Worm (Caenorhabditis elegans) whole organism, L1 larva: Measurements from ENCODE around the gene nyn-3.

Experiments
- C04F5.9 ChIP-seq: sonication (generic microtip); optimal IDR thresholded peaks from 2 replicates; lab custom pipeline; 2016; ENCODE audit warnings: missing genetic modification characterization, missing compliant biosample characterization
- C16A3.4 ChIP-seq: fragments of 150-350 bp; optimal IDR thresholded peaks from 2 replicates; lab custom pipeline; 2014; ENCODE audit warnings: missing biosample characterization, missing genetic modification characterization
- C34B4.2 ChIP-seq: sonication (generic microtip); optimal IDR thresholded peaks from 2 replicates; lab custom pipeline; 2017; ENCODE audit warnings: mild to moderate bottlenecking, missing genetic modification characterization, missing compliant biosample characterization
- Y116A8C.19 ChIP-seq: sonication (generic microtip); optimal IDR thresholded peaks from 2 replicates; lab custom pipeline; 2016; ENCODE audit warnings: missing compliant biosample characterization, missing genetic modification characterization, borderline replicate concordance
- aha-1 ChIP-seq: fragments of 150-350 bp; optimal IDR thresholded peaks from 2 replicates; lab custom pipeline; 2014; ENCODE audit warnings: missing biosample characterization, missing genetic modification characterization
- ama-1 ChIP-seq: fragments of 150-350 bp; optimal IDR thresholded peaks from 2 replicates; lab custom pipeline; 2014
- blmp-1 ChIP-seq: fragments of 150-350 bp; optimal IDR thresholded peaks from 2 replicates; lab custom pipeline; 2014; ENCODE audit warnings: missing biosample characterization, missing genetic modification characterization
- ceh-63 ChIP-seq: fragments of 200-800 bp; sonication (Bioruptor generic); optimal IDR thresholded peaks from 2 replicates; lab custom pipeline; 2018; ENCODE audit warnings: mild to moderate bottlenecking, missing genetic modification characterization, missing compliant biosample characterization
- ceh-88 ChIP-seq: fragments of 200-800 bp; sonication (Bioruptor generic); IDR thresholded peaks from 2 replicates; pipeline ENCODE4 v1.3.6; 2022; ENCODE audit warnings: missing genetic modification characterization, missing compliant biosample characterization
- ceh-90 ChIP-seq: sonication (generic microtip); optimal IDR thresholded peaks from 2 replicates; lab custom pipeline; 2016; ENCODE audit warnings: missing genetic modification characterization, missing compliant biosample characterization
- ces-1 ChIP-seq: fragments of 150-350 bp; optimal IDR thresholded peaks from 2 replicates; lab custom pipeline; 2014; ENCODE audit warnings: missing biosample characterization, missing genetic modification reagents, missing genetic modification characterization
- dpl-1 ChIP-seq, 3 experiments: fragments of 150-350 bp in 2 of 3; sonication (generic microtip) in 1 of 3; optimal IDR thresholded peaks; 2 replicates each; lab custom pipeline; 2014 to 2017; ENCODE audit warnings: missing biosample characterization in 3 of 3, missing genetic modification characterization in 3 of 3, missing genetic modification reagents in 3 of 3
- dsc-1 ChIP-seq: sonication (generic microtip); optimal IDR thresholded peaks from 2 replicates; lab custom pipeline; 2016; ENCODE audit warnings: mild to moderate bottlenecking, missing genetic modification characterization, missing compliant biosample characterization
- efl-1 ChIP-seq, 4 experiments: fragments of 150-350 bp; optimal IDR thresholded peaks in 3 of 4; peaks in 1 of 4; 1 replicate in 1 of 4; 2 replicates in 3 of 4; lab custom pipeline; 2014; ENCODE audit warnings: missing biosample characterization in 2 of 4, missing genetic modification characterization in 2 of 4, missing genetic modification reagents in 2 of 4
- egl-13 ChIP-seq: sonication (generic microtip); optimal IDR thresholded peaks from 2 replicates; lab custom pipeline; 2016; ENCODE audit warnings: missing genotype, missing genetic modification reagents, missing genetic modification characterization, missing compliant biosample characterization
- elt-2 ChIP-seq: sonication (generic microtip); optimal IDR thresholded peaks from 2 replicates; lab custom pipeline; 2016; ENCODE audit warnings: missing genetic modification characterization, mild to moderate bottlenecking, inconsistent platforms, missing compliant biosample characterization, missing genetic modification reagents
- ets-5 ChIP-seq: fragments of 200-800 bp; sonication (Bioruptor generic); IDR thresholded peaks from 2 replicates; pipeline ENCODE4 v1.3.6; 2022; ENCODE audit warnings: missing genetic modification characterization, missing compliant biosample characterization
- fkh-10 ChIP-seq: sonication (generic microtip); optimal IDR thresholded peaks from 2 replicates; lab custom pipeline; 2017; ENCODE audit warnings: missing biosample characterization, missing genetic modification reagents, missing genetic modification characterization
- fkh-4 ChIP-seq: sonication (generic microtip); optimal IDR thresholded peaks from 2 replicates; lab custom pipeline; 2016; ENCODE audit warnings: missing compliant biosample characterization, missing genetic modification characterization, borderline replicate concordance
- grh-1 ChIP-seq: fragments of 200-800 bp; sonication (Bioruptor generic); IDR thresholded peaks from 2 replicates; pipeline ENCODE4 v1.3.6; 2022; ENCODE audit warnings: missing genetic modification reagents, missing genetic modification characterization, missing compliant biosample characterization
- irx-1 ChIP-seq: sonication (generic microtip); optimal IDR thresholded peaks from 2 replicates; lab custom pipeline; 2016; ENCODE audit warnings: missing genetic modification characterization, missing compliant biosample characterization
- jun-1 ChIP-seq: fragments of 150-350 bp; optimal IDR thresholded peaks from 2 replicates; lab custom pipeline; 2014; ENCODE audit warnings: missing biosample characterization, missing genetic modification reagents, missing genetic modification characterization
- lin-39 ChIP-seq: fragments of 150-350 bp; optimal IDR thresholded peaks from 2 replicates; lab custom pipeline; 2014; ENCODE audit warnings: missing biosample characterization, missing genetic modification reagents, missing genetic modification characterization
- lir-3 ChIP-seq: sonication (generic microtip); optimal IDR thresholded peaks from 2 replicates; lab custom pipeline; 2016; ENCODE audit warnings: mild to moderate bottlenecking, missing genetic modification characterization, moderate library complexity, missing compliant biosample characterization; ENCODE audit not compliant: poor library complexity
- mab-9 ChIP-seq: fragments of 200-800 bp; sonication (Bioruptor generic); IDR thresholded peaks from 2 replicates; pipeline ENCODE4 v1.3.6; 2022; ENCODE audit warnings: missing genetic modification reagents, missing genetic modification characterization, missing compliant biosample characterization
- mdl-1 ChIP-seq, 2 experiments: fragments of 150-350 bp; optimal IDR thresholded peaks; 2 replicates each; lab custom pipeline; 2014 to 2017; ENCODE audit warnings: missing biosample characterization in 2 of 2, missing genetic modification characterization in 2 of 2, inconsistent platforms in 1 of 2
- mep-1 ChIP-seq: fragments of 150-350 bp; optimal IDR thresholded peaks from 2 replicates; lab custom pipeline; 2014; ENCODE audit warnings: missing biosample characterization, missing genetic modification characterization
- nhr-12 ChIP-seq: sonication (generic microtip); optimal IDR thresholded peaks from 2 replicates; lab custom pipeline; 2017; ENCODE audit warnings: missing biosample characterization, missing genetic modification characterization
- nhr-19 ChIP-seq: fragments of 200-800 bp; sonication (Bioruptor generic); conservative IDR thresholded peaks from 2 replicates; pipeline ENCODE4 v1.3.6; 2022; ENCODE audit warnings: missing genetic modification characterization, missing compliant biosample characterization
- nhr-20 ChIP-seq: sonication (generic microtip); optimal IDR thresholded peaks from 2 replicates; lab custom pipeline; 2016; ENCODE audit warnings: mild to moderate bottlenecking, missing genetic modification characterization, missing compliant biosample characterization
- nhr-28 ChIP-seq: fragments of 150-350 bp; optimal IDR thresholded peaks from 2 replicates; lab custom pipeline; 2014; ENCODE audit warnings: missing biosample characterization, missing genetic modification characterization
- nhr-71 ChIP-seq: sonication (generic microtip); optimal IDR thresholded peaks from 2 replicates; lab custom pipeline; 2016; ENCODE audit warnings: mild to moderate bottlenecking, missing genetic modification characterization, moderate library complexity, missing compliant biosample characterization
- nhr-76 ChIP-seq: sonication (generic microtip); optimal IDR thresholded peaks from 2 replicates; lab custom pipeline; 2017; ENCODE audit warnings: missing biosample characterization, missing genetic modification characterization
- nhr-84 ChIP-seq: sonication (generic microtip); optimal IDR thresholded peaks from 2 replicates; lab custom pipeline; 2017; ENCODE audit warnings: missing biosample characterization, missing genetic modification characterization
- nhr-85 ChIP-seq: sonication (generic microtip); peaks from one replicate; lab custom pipeline; 2016; ENCODE audit warnings: missing genetic modification characterization, inconsistent platforms, missing compliant biosample characterization
- nhr-90 ChIP-seq: sonication (generic microtip); optimal IDR thresholded peaks from 2 replicates; lab custom pipeline; 2016; ENCODE audit warnings: mild to moderate bottlenecking, missing genetic modification characterization, missing compliant biosample characterization; ENCODE audit not compliant: poor library complexity
- pag-3 ChIP-seq: sonication (generic microtip); optimal IDR thresholded peaks from 2 replicates; lab custom pipeline; 2017; ENCODE audit warnings: missing genetic modification characterization, mild to moderate bottlenecking, missing compliant biosample characterization, antibody characterized with exemption, borderline replicate concordance; ENCODE audit not compliant: insufficient read depth
- pax-3 ChIP-seq: fragments of 200-800 bp; sonication (Bioruptor generic); optimal IDR thresholded peaks from 2 replicates; lab custom pipeline; 2018; ENCODE audit warnings: mild to moderate bottlenecking, missing genetic modification characterization, moderate library complexity, missing compliant biosample characterization
- pqm-1 ChIP-seq: sonication (generic microtip); optimal IDR thresholded peaks from 3 replicates; lab custom pipeline; 2017; ENCODE audit warnings: missing biosample characterization, missing genetic modification characterization
- rnt-1 ChIP-seq: sonication (generic microtip); optimal IDR thresholded peaks from 2 replicates; lab custom pipeline; 2016; ENCODE audit warnings: mild to moderate bottlenecking, missing genetic modification characterization, moderate library complexity, missing compliant biosample characterization
- skn-1 ChIP-seq: fragments of 150-350 bp; optimal IDR thresholded peaks from 2 replicates; lab custom pipeline; 2014; ENCODE audit warnings: missing biosample characterization, missing genetic modification characterization
- snpc-4 ChIP-seq: fragments of 150-350 bp; optimal IDR thresholded peaks from 2 replicates; lab custom pipeline; 2014; ENCODE audit warnings: missing biosample characterization, missing genetic modification characterization
- sox-4 ChIP-seq: sonication (generic microtip); optimal IDR thresholded peaks from 2 replicates; lab custom pipeline; 2016; ENCODE audit warnings: missing genetic modification characterization, missing compliant biosample characterization
- sptf-1 ChIP-seq: fragments of 150-350 bp; optimal IDR thresholded peaks from 2 replicates; lab custom pipeline; 2014; ENCODE audit warnings: missing biosample characterization, missing genetic modification characterization
- unc-130 ChIP-seq: fragments of 150-350 bp; optimal IDR thresholded peaks from 2 replicates; lab custom pipeline; 2017; ENCODE audit warnings: missing biosample characterization, missing genetic modification characterization, inconsistent platforms
- unc-30 ChIP-seq: sonication (generic microtip); optimal IDR thresholded peaks from 2 replicates; lab custom pipeline; 2017; ENCODE audit warnings: missing biosample characterization, missing genetic modification characterization
- unc-62 ChIP-seq: fragments of 150-350 bp; optimal IDR thresholded peaks from 2 replicates; lab custom pipeline; 2014; ENCODE audit warnings: missing biosample characterization, missing genetic modification reagents, missing genetic modification characterization
- unc-86 ChIP-seq: sonication (generic microtip); optimal IDR thresholded peaks from 2 replicates; lab custom pipeline; 2016; ENCODE audit warnings: missing genetic modification characterization, missing compliant biosample characterization
- unc-98 ChIP-seq: fragments of 200-800 bp; sonication (Bioruptor generic); IDR thresholded peaks from 2 replicates; pipeline ENCODE4 v1.3.6; 2022; ENCODE audit warnings: missing genetic modification characterization, missing compliant biosample characterization
- vab-15 ChIP-seq: sonication (generic microtip); optimal IDR thresholded peaks from 2 replicates; lab custom pipeline; 2017; ENCODE audit warnings: missing genotype, mild to moderate bottlenecking, missing genetic modification characterization, missing compliant biosample characterization
- xbp-1 ChIP-seq: sonication (generic microtip); optimal IDR thresholded peaks from 2 replicates; lab custom pipeline; 2016; ENCODE audit warnings: missing genetic modification characterization, missing compliant biosample characterization
- ztf-4 ChIP-seq: fragments of 150-350 bp; optimal IDR thresholded peaks from 2 replicates; lab custom pipeline; 2014; ENCODE audit warnings: missing biosample characterization, missing genetic modification characterization

Gene nyn-3

DNA sequence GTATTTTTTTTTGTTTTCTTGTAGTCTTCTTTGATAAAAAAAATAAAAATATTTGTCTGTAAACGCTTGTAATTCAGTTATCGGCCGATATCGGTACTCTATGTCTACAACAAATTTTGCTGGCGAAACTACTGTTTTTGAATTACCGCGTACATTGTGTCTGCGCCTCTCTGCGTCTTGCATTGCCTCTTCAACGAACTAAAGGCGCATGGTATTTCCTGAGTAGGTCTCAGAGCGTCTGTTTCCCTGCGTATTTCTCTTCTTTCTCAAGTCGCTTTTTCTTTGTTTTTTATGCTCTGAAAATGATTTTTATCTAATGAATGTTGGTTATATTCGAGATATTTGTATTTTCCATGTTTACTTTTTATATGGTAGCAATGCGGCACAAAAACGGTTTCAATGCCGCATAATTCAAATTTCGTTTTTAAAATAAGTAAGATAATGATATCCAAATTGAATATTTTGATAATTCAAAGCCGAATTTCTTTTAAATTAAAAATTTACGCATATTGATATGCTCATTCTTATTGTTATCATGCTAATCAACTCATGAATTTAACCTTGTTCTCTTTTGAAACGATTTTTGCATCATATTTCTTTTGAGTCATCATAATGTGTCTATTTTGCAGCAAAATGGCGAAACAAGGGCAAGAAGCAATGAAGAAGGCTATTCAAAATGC is 41.5 kb downstream of the nyn-3 start, which contains the start of gene phb-2 (continued):
- peak; percentile 67 for TF ChIP-seq lir-3 (tag; lab: Kevin White, UChicago)
- TF ChIP-seq unc-86: peak; percentile 63
- TF ChIP-seq pax-3: no peak
- no peak for TF ChIP-seq unc-98 (GFP tag; lab: Robert Waterston, UW)
- peak; percentile 7 for TF ChIP-seq fkh-10 (GFP tag; lab: Kevin White, UChicago)
- peak; percentile 92 to 99 for TF ChIP-seq efl-1 (optimal IDR thresholded peaks at IDR 0.05; lab: Kevin White, UChicago)
- TF ChIP-seq efl-1 (GFP tag; optimal IDR thresholded peaks at IDR 0.05 in 1 of 2; lab: Kevin White, UChicago): peak; percentile 98 to 100
- peak; percentile 44 for TF ChIP-seq dsc-1
- TF ChIP-seq mep-1 (tag; lab: Kevin White, UChicago): peak; percentile 84
- peak; percentile 16 for TF ChIP-seq vab-15 (tag; lab: Kevin White, UChicago)
- TF ChIP-seq ets-5 (GFP tag; lab: Robert Waterston, UW): no peak
- peak; percentile 82 for TF ChIP-seq unc-130 (tag; lab: Kevin White, UChicago)
- TF ChIP-seq nhr-90 (tag; lab: Kevin White, UChicago): peak; percentile 73
- TF ChIP-seq irx-1 (tag; lab: Kevin White, UChicago): peak; percentile 49
- TF ChIP-seq ceh-88 (GFP tag; lab: Robert Waterston, UW): 0 out of 2 replicates have a peak, but pooled peaks have one; percentile 46
- TF ChIP-seq sptf-1: no peak
- peak; percentile 54 for TF ChIP-seq snpc-4 (tag; lab: Kevin White, UChicago)
- TF ChIP-seq ceh-63 (GFP tag; lab: Kevin White, UChicago): no peak
- TF ChIP-seq skn-1 (tag; lab: Kevin White, UChicago): peak; percentile 87
- peak; percentile 91 for TF ChIP-seq nhr-85 (tag; lab: Kevin White, UChicago)
- peak; percentile 79 for TF ChIP-seq nhr-19 (GFP tag; lab: Robert Waterston, UW)
- no peak for TF ChIP-seq fkh-4 (tag; lab: Kevin White, UChicago)
- no peak for TF ChIP-seq unc-62 (GFP tag; lab: Kevin White, UChicago)
- TF ChIP-seq nhr-84 (tag; lab: Kevin White, UChicago): no peak
- TF ChIP-seq nhr-28 (tag; lab: Kevin White, UChicago): no peak
- TF ChIP-seq mab-9: peak; percentile 11; the same call in 1 of the 2 replicates
- TF ChIP-seq unc-30 (tag; lab: Kevin White, UChicago): no peak
- TF ChIP-seq nhr-71: peak; percentile 88
- TF ChIP-seq elt-2 (tag; lab: Kevin White, UChicago): no peak
- peak; percentile 79 for TF ChIP-seq nhr-20 (tag; lab: Kevin White, UChicago)
- no peak for TF ChIP-seq lin-39 (tag; lab: Kevin White, UChicago)
- TF ChIP-seq ztf-4 (tag; lab: Kevin White, UChicago): peak; percentile 44
- TF ChIP-seq C34B4.2: no peak
- TF ChIP-seq C16A3.4 (tag; lab: Kevin White, UChicago): peak; percentile 79
- peak; percentile 6 for TF ChIP-seq ama-1 (lab: Kevin White, UChicago)
- no peak for TF ChIP-seq Y116A8C.19 (tag; lab: Kevin White, UChicago)
- TF ChIP-seq sox-4 (tag; lab: Kevin White, UChicago): peak; percentile 3
- no peak for TF ChIP-seq aha-1
- TF ChIP-seq dpl-1 (GFP tag; optimal IDR thresholded peaks at IDR 0.05; lab: Kevin White, UChicago): peak; percentile 97 to 98 (median 97)
- TF ChIP-seq xbp-1 (tag; lab: Kevin White, UChicago): peak; percentile 74
- TF ChIP-seq pqm-1: no peak
- peak; percentile 73 for TF ChIP-seq blmp-1 (tag; lab: Kevin White, UChicago)
- no peak for TF ChIP-seq pag-3 (tag; lab: Kevin White, UChicago)
- no peak for TF ChIP-seq nhr-12
- TF ChIP-seq mdl-1 (tag; optimal IDR thresholded peaks at IDR 0.05; lab: Kevin White, UChicago): peak in 1 of 2 experiments; percentile 78
- peak; percentile 68 for TF ChIP-seq jun-1
- no peak for TF ChIP-seq ces-1 (GFP tag; lab: Kevin White, UChicago)
- TF ChIP-seq ceh-90 (tag; lab: Kevin White, UChicago): no peak
- no peak for TF ChIP-seq egl-13 (tag; lab: Kevin White, UChicago)
- TF ChIP-seq nhr-76: no peak
- TF ChIP-seq grh-1 (GFP tag; lab: Robert Waterston, UW): peak; percentile 59
- peak; percentile 17 for TF ChIP-seq C04F5.9 (tag; lab: Kevin White, UChicago)
- peak; percentile 84 for TF ChIP-seq rnt-1
